Fruit fly (Drosophila melanogaster) whole organism, prepupa: ENCODE data around the gene VhaAC39-2.

ENCODE experiments used
- Blimp-1 ChIP-seq: fragments of 200-800 bp; sonication (Bioruptor generic); optimal IDR thresholded peaks from 3 replicates; lab custom pipeline; 2017; ENCODE audit warnings: missing biosample characterization, missing genetic modification characterization, mild to moderate bottlenecking, moderate library complexity, missing genetic modification reagents
- CG10669 ChIP-seq: fragments of 200-800 bp; sonication (Bioruptor generic); optimal IDR thresholded peaks from 3 replicates; lab custom pipeline; 2018; ENCODE audit warnings: missing biosample characterization, mild to moderate bottlenecking, missing genetic modification characterization, moderate library complexity
- CG11294 ChIP-seq: fragments of 200-800 bp; sonication (Bioruptor generic); IDR thresholded peaks from 2 replicates; pipeline ENCODE4 v1.3.6; 2022; ENCODE audit warnings: missing biosample characterization, missing genetic modification characterization
- CG11762 ChIP-seq: fragments of 200-800 bp; sonication (Bioruptor generic); optimal IDR thresholded peaks from 3 replicates; lab custom pipeline; 2016; ENCODE audit warnings: missing biosample characterization, missing genetic modification characterization; ENCODE audit not compliant: insufficient read depth
- CG15336 ChIP-seq: fragments of 200-800 bp; sonication (Bioruptor generic); IDR thresholded peaks from 2 replicates; pipeline ENCODE4 v1.3.6; 2022; ENCODE audit warnings: missing biosample characterization, missing genetic modification characterization
- CG16779 ChIP-seq: fragments of 200-800 bp; sonication (Bioruptor generic); optimal IDR thresholded peaks from 3 replicates; lab custom pipeline; 2017; ENCODE audit warnings: missing biosample characterization, mild to moderate bottlenecking, missing genetic modification characterization
- CG3032 ChIP-seq: fragments of 200-800 bp; optimal IDR thresholded peaks from 2 replicates; lab custom pipeline; 2019; ENCODE audit warnings: missing biosample characterization, mild to moderate bottlenecking, missing genetic modification characterization, moderate library complexity
- CG31627 ChIP-seq: fragments of 200-800 bp; sonication (Bioruptor generic); optimal IDR thresholded peaks from 3 replicates; lab custom pipeline; 2016; ENCODE audit warnings: missing biosample characterization, missing genetic modification characterization
- CG32006 ChIP-seq: fragments of 200-800 bp; sonication (Bioruptor generic); optimal IDR thresholded peaks from 3 replicates; lab custom pipeline; 2017; ENCODE audit warnings: missing biosample characterization, mild to moderate bottlenecking, missing genetic modification characterization
- CG34406 ChIP-seq: fragments of 200-800 bp; sonication (Bioruptor generic); optimal IDR thresholded peaks from 3 replicates; lab custom pipeline; 2016; ENCODE audit warnings: missing biosample characterization, missing genetic modification characterization
- CG3919 ChIP-seq: fragments of 200-800 bp; sonication (Bioruptor generic); optimal IDR thresholded peaks from 3 replicates; lab custom pipeline; 2016; ENCODE audit warnings: missing biosample characterization, missing genetic modification characterization
- CG6163 ChIP-seq: fragments of 200-800 bp; sonication (Bioruptor generic); IDR thresholded peaks from 3 replicates; pipeline ENCODE4 v1.3.6; 2022; ENCODE audit warnings: missing biosample characterization, missing genetic modification characterization
- CG6808 ChIP-seq: fragments of 200-800 bp; sonication (Bioruptor generic); optimal IDR thresholded peaks from 3 replicates; lab custom pipeline; 2017; ENCODE audit warnings: missing biosample characterization, missing genetic modification characterization, mild to moderate bottlenecking, moderate library complexity, missing genetic modification reagents
- CG6854 ChIP-seq: fragments of 200-800 bp; sonication (Bioruptor generic); optimal IDR thresholded peaks from 2 replicates; lab custom pipeline; 2017; ENCODE audit warnings: missing biosample characterization, mild to moderate bottlenecking, missing genetic modification characterization
- CG7368 ChIP-seq: fragments of 200-800 bp; sonication (Bioruptor generic); optimal IDR thresholded peaks from 3 replicates; lab custom pipeline; 2016; ENCODE audit warnings: missing biosample characterization, missing genetic modification characterization
- CG8119 ChIP-seq: fragments of 200-800 bp; sonication (Bioruptor generic); IDR thresholded peaks from 3 replicates; pipeline ENCODE4 v1.3.6; 2022; ENCODE audit warnings: missing biosample characterization, missing genetic modification characterization
- CG8319 ChIP-seq: fragments of 200-800 bp; sonication (Bioruptor generic); optimal IDR thresholded peaks from 3 replicates; lab custom pipeline; 2016; ENCODE audit warnings: missing biosample characterization, missing genetic modification characterization
- CG8632 ChIP-seq: fragments of 200-800 bp; sonication (Bioruptor generic); optimal IDR thresholded peaks from 3 replicates; lab custom pipeline; 2016; ENCODE audit warnings: missing biosample characterization, missing genetic modification characterization
- CG9139 ChIP-seq: fragments of 200-800 bp; sonication (Bioruptor generic); optimal IDR thresholded peaks from 3 replicates; lab custom pipeline; 2017; ENCODE audit warnings: missing biosample characterization, mild to moderate bottlenecking, missing genetic modification characterization
- Eip75B ChIP-seq: fragments of 200-800 bp; sonication (Bioruptor generic); optimal IDR thresholded peaks from 3 replicates; lab custom pipeline; 2016; ENCODE audit warnings: missing biosample characterization, missing genetic modification characterization
- Eip78C ChIP-seq: fragments of 200-800 bp; sonication (Bioruptor generic); peaks from one replicate; lab custom pipeline; 2016; ENCODE audit warnings: missing biosample characterization, missing genetic modification characterization
- Eip93F ChIP-seq: fragments of 200-800 bp; sonication (Bioruptor generic); optimal IDR thresholded peaks from 2 replicates; lab custom pipeline; 2016; ENCODE audit warnings: missing biosample characterization, mild to moderate bottlenecking, missing genetic modification characterization
- Ets96B ChIP-seq: fragments of 200-800 bp; optimal IDR thresholded peaks from 2 replicates; lab custom pipeline; 2019; ENCODE audit warnings: missing biosample characterization, mild to moderate bottlenecking, missing genetic modification characterization, moderate library complexity
- Hr38 ChIP-seq: sonication (Bioruptor generic); optimal IDR thresholded peaks from 2 replicates; lab custom pipeline; 2016; ENCODE audit warnings: missing biosample characterization, missing genetic modification characterization
- Hr39 ChIP-seq: fragments of 200-800 bp; sonication (Bioruptor generic); optimal IDR thresholded peaks from 2 replicates; lab custom pipeline; 2016; ENCODE audit warnings: missing biosample characterization, missing genetic modification characterization
- Lpt ChIP-seq: fragments of 200-800 bp; sonication (Bioruptor generic); optimal IDR thresholded peaks from 3 replicates; lab custom pipeline; 2016; ENCODE audit warnings: missing biosample characterization, missing genetic modification characterization
- OdsH ChIP-seq: fragments of 200-800 bp; sonication (Bioruptor generic); optimal IDR thresholded peaks from 3 replicates; lab custom pipeline; 2016; ENCODE audit warnings: missing biosample characterization, missing genetic modification characterization
- achi ChIP-seq: fragments of 200-800 bp; sonication (Bioruptor generic); optimal IDR thresholded peaks from 3 replicates; lab custom pipeline; 2016; ENCODE audit warnings: missing biosample characterization, missing genetic modification characterization
- cyc ChIP-seq: fragments of 200-800 bp; sonication (Bioruptor generic); optimal IDR thresholded peaks from 3 replicates; lab custom pipeline; 2016; ENCODE audit warnings: missing biosample characterization, missing genetic modification characterization
- dsx ChIP-seq: fragments of 200-800 bp; optimal IDR thresholded peaks from 3 replicates; lab custom pipeline; 2019; ENCODE audit warnings: missing biosample characterization, mild to moderate bottlenecking, missing genetic modification characterization, moderate library complexity; ENCODE audit not compliant: poor library complexity, severe bottlenecking
- esn ChIP-seq: fragments of 200-800 bp; sonication (Bioruptor generic); optimal IDR thresholded peaks from 2 replicates; lab custom pipeline; 2016; ENCODE audit warnings: missing biosample characterization, mild to moderate bottlenecking, missing genetic modification characterization, moderate library complexity
- fd59A ChIP-seq: fragments of 200-800 bp; sonication (Bioruptor generic); optimal IDR thresholded peaks from 2 replicates; lab custom pipeline; 2017; ENCODE audit warnings: missing biosample characterization, mild to moderate bottlenecking, missing genetic modification characterization, missing genetic modification reagents
- fd85E ChIP-seq: fragments of 200-800 bp; sonication (Bioruptor generic); optimal IDR thresholded peaks from 3 replicates; lab custom pipeline; 2016; ENCODE audit warnings: missing biosample characterization, missing genetic modification characterization
- fkh ChIP-seq: fragments of 200-800 bp; sonication (Bioruptor generic); optimal IDR thresholded peaks from 3 replicates; lab custom pipeline; 2017; ENCODE audit warnings: missing biosample characterization, mild to moderate bottlenecking, missing genetic modification characterization, moderate library complexity
- lz ChIP-seq: fragments of 200-800 bp; sonication (Bioruptor generic); optimal IDR thresholded peaks from 3 replicates; lab custom pipeline; 2016; ENCODE audit warnings: missing biosample characterization, missing genetic modification characterization
- net ChIP-seq: fragments of 200-800 bp; sonication (Bioruptor generic); optimal IDR thresholded peaks from 3 replicates; lab custom pipeline; 2016; ENCODE audit warnings: missing biosample characterization, missing genetic modification characterization
- salr ChIP-seq, 2 experiments: fragments of 200-800 bp; sonication (Bioruptor generic); optimal IDR thresholded peaks; 3 replicates each; lab custom pipeline; 2016 to 2018; ENCODE audit warnings: missing biosample characterization in 2 of 2, missing genetic modification characterization in 2 of 2, mild to moderate bottlenecking in 1 of 2
- spab ChIP-seq: fragments of 200-800 bp; sonication (Bioruptor generic); optimal IDR thresholded peaks from 2 replicates; lab custom pipeline; 2017; ENCODE audit warnings: missing biosample characterization, mild to moderate bottlenecking, missing genetic modification characterization, missing genetic modification reagents
- ss ChIP-seq, 2 experiments: fragments of 200-800 bp; sonication (Bioruptor generic); optimal IDR thresholded peaks; 2 replicates in 1 of 2; 3 replicates in 1 of 2; lab custom pipeline; 2017 to 2018; ENCODE audit warnings: mild to moderate bottlenecking in 2 of 2, missing biosample characterization in 2 of 2, missing genetic modification characterization in 2 of 2, moderate library complexity in 1 of 2
- svp ChIP-seq: fragments of 200-800 bp; sonication (Bioruptor generic); peaks from one replicate; lab custom pipeline; 2016; ENCODE audit warnings: missing biosample characterization, missing genetic modification characterization
- topi ChIP-seq: fragments of 200-800 bp; sonication (Bioruptor generic); optimal IDR thresholded peaks from 3 replicates; lab custom pipeline; 2016; ENCODE audit warnings: missing biosample characterization, missing genetic modification characterization

VhaAC39-2 gene

dm6 chr3R:23159289-23159956, at the start of gene VhaAC39-2:
Gene VhaAC39-2, minus strand, starts transcription at chr3R:23159316.
- TF ChIP-seq esn (GFP tag; lab: Kevin White, UChicago) (peak; percentile 1), CG31627 (GFP tag; lab: Kevin White, UChicago) (peak; percentile 6), ss (GFP tag; optimal IDR thresholded peaks at IDR 0.05; lab: Kevin White, UChicago) (no peak)

- TF ChIP-seq dsx (GFP tag; lab: Kevin White, UChicago) (no peak), Hr39 (GFP tag; lab: Kevin White, UChicago) (no peak), CG31627 (GFP tag; lab: Kevin White, UChicago) (no peak), CG6163 (GFP tag; lab: Robert Waterston, UW) (no peak), fd85E (no peak), topi (no peak), CG15336 (GFP tag; lab: Robert Waterston, UW) (no peak), ss (GFP tag; optimal IDR thresholded peaks at IDR 0.05; lab: Kevin White, UChicago) (no peak), Eip78C (GFP tag; lab: Kevin White, UChicago) (no peak), CG7368 (GFP tag; lab: Kevin White, UChicago) (no peak), CG6808 (no peak), achi (GFP tag; lab: Kevin White, UChicago) (no peak)
Measured at dm6 chr3R:23207254-23207653, 48.1 kb upstream of the VhaAC39-2 start.

- no peak for TF ChIP-seq ss (GFP tag; optimal IDR thresholded peaks at IDR 0.05; lab: Kevin White, UChicago)
- no peak for TF ChIP-seq esn (GFP tag; lab: Kevin White, UChicago)
- TF ChIP-seq svp, result no peak
- TF ChIP-seq fkh (GFP tag; lab: Kevin White, UChicago), result no peak
- TF ChIP-seq Eip93F (GFP tag; lab: Kevin White, UChicago), result no peak
- TF ChIP-seq CG8632 (GFP tag; lab: Kevin White, UChicago), result no peak
- TF ChIP-seq spab (GFP tag; lab: Kevin White, UChicago), result no peak
- TF ChIP-seq salr (GFP tag; optimal IDR thresholded peaks at IDR 0.05; lab: Kevin White, UChicago), result no peak
- no peak for TF ChIP-seq Lpt (GFP tag; lab: Kevin White, UChicago)
- no peak for TF ChIP-seq CG3919 (GFP tag; lab: Kevin White, UChicago)
- TF ChIP-seq Hr38 (GFP tag; lab: Kevin White, UChicago), result no peak
- no peak for TF ChIP-seq lz (GFP tag; lab: Kevin White, UChicago)
- no peak for TF ChIP-seq CG6163 (GFP tag; lab: Robert Waterston, UW)
- TF ChIP-seq CG8319 (GFP tag; lab: Kevin White, UChicago), result no peak
- no peak for TF ChIP-seq CG10669
- TF ChIP-seq fd59A, result no peak
- TF ChIP-seq CG9139 (GFP tag; lab: Kevin White, UChicago), result no peak
- TF ChIP-seq CG11294 (GFP tag; lab: Robert Waterston, UW), result no peak
- no peak for TF ChIP-seq Eip78C (GFP tag; lab: Kevin White, UChicago)
- no peak for TF ChIP-seq CG31627 (GFP tag; lab: Kevin White, UChicago)
Measured at dm6 chr3R:23203934-23204333, 44.8 kb upstream of the VhaAC39-2 start, which contains the start of gene fzo. Gene fzo, minus strand, starts transcription at chr3R:23204034.

dm6 chr3R:23201122-23201521, 42.0 kb upstream of the VhaAC39-2 start:
- TF ChIP-seq Ets96B (tag; lab: Kevin White, UChicago) (no peak), CG7368 (GFP tag; lab: Kevin White, UChicago) (peak; percentile 57), CG3032 (tag; lab: Kevin White, UChicago) (no peak), CG3919 (GFP tag; lab: Kevin White, UChicago) (no peak), svp (no peak), OdsH (no peak), achi (GFP tag; lab: Kevin White, UChicago) (no peak), CG31627 (GFP tag; lab: Kevin White, UChicago) (no peak), net (GFP tag; lab: Kevin White, UChicago) (peak; percentile 20), CG32006 (GFP tag; lab: Kevin White, UChicago) (no peak), Eip75B (no peak), Blimp-1 (GFP tag; lab: Kevin White, UChicago) (peak; percentile 45), lz (GFP tag; lab: Kevin White, UChicago) (peak; percentile 25), Hr38 (GFP tag; lab: Kevin White, UChicago) (no peak), CG15336 (GFP tag; lab: Robert Waterston, UW) (0 out of 2 replicates have a peak, but pooled peaks have one; percentile 16), CG11762 (GFP tag; lab: Kevin White, UChicago) (no peak), Eip78C (GFP tag; lab: Kevin White, UChicago) (peak; percentile 74), CG8319 (GFP tag; lab: Kevin White, UChicago) (peak; percentile 22), cyc (GFP tag; lab: Kevin White, UChicago) (no peak), topi (no peak), CG6808 (peak; percentile 13), CG8119 (GFP tag; lab: Robert Waterston, UW) (no peak; the same call in 2 of the 3 replicates), CG34406 (GFP tag; lab: Kevin White, UChicago) (no peak), CG8632 (GFP tag; lab: Kevin White, UChicago) (no peak), CG6163 (GFP tag; lab: Robert Waterston, UW) (peak; percentile 76), CG10669 (peak; percentile 2), CG16779 (tag; lab: Kevin White, UChicago) (no peak), CG6854 (peak; percentile 82)
